Fruit fly (Drosophila melanogaster) whole organism, wandering third instar larva: Measurements from ENCODE around the gene her.
A peak's percentile ranks its signal among the peaks of the same experiment; 100 is the strongest.

Source experiments
- CG32264 ChIP-seq: fragments of 200-800 bp; sonication (Bioruptor generic); optimal IDR thresholded peaks from 2 replicates; lab custom pipeline; 2016; ENCODE audit warnings: missing biosample characterization, missing genetic modification characterization
- Dfd ChIP-seq: fragments of >200 bp; optimal IDR thresholded peaks from 2 replicates; lab custom pipeline; 2017; ENCODE audit warnings: missing biosample characterization, missing genetic modification characterization
- Dif ChIP-seq: fragments of 200-275, 200-300 bp; sonication (Bioruptor generic); optimal IDR thresholded peaks from 2 replicates; lab custom pipeline; 2018; ENCODE audit warnings: missing biosample characterization, missing genetic modification characterization; ENCODE audit not compliant: partially characterized antibody
- Hr78 ChIP-seq: fragments of >200 bp; optimal IDR thresholded peaks from 2 replicates; lab custom pipeline; 2017; ENCODE audit warnings: missing biosample characterization, missing genetic modification characterization
- Myc ChIP-seq: fragments of >200 bp; optimal IDR thresholded peaks from 2 replicates; lab custom pipeline; 2017
- N ChIP-seq: fragments of >200 bp; optimal IDR thresholded peaks from 2 replicates; lab custom pipeline; 2018; ENCODE audit warnings: missing biosample characterization, missing external identifiers, missing genetic modification characterization
- OdsH ChIP-seq: fragments of 200-800 bp; sonication (Bioruptor generic); optimal IDR thresholded peaks from 2 replicates; lab custom pipeline; 2016; ENCODE audit warnings: missing biosample characterization, mild to moderate bottlenecking, missing genetic modification characterization
- Rel ChIP-seq, 2 experiments: fragments of 200-800 bp; sonication (Bioruptor generic) in 1 of 2; optimal IDR thresholded peaks; 2 replicates in 1 of 2; 3 replicates in 1 of 2; lab custom pipeline; 2016 to 2019; ENCODE audit warnings: mild to moderate bottlenecking in 2 of 2, missing biosample characterization in 2 of 2, missing genetic modification characterization in 2 of 2, moderate library complexity in 1 of 2
- br ChIP-seq: fragments of 200-800 bp; sonication (Bioruptor generic); optimal IDR thresholded peaks from 2 replicates; lab custom pipeline; 2016; ENCODE audit warnings: missing biosample characterization, missing genetic modification characterization
- dmrt93B ChIP-seq: fragments of 200-800 bp; sonication (Bioruptor generic); optimal IDR thresholded peaks from 2 replicates; lab custom pipeline; 2018; ENCODE audit warnings: missing biosample characterization, mild to moderate bottlenecking, missing genetic modification characterization
- ey ChIP-seq: fragments of 200-800 bp; sonication (Bioruptor generic); optimal IDR thresholded peaks from 2 replicates; lab custom pipeline; 2016; ENCODE audit warnings: missing biosample characterization, missing genetic modification characterization
- fru ChIP-seq: fragments of 200-800 bp; sonication (Bioruptor generic); optimal IDR thresholded peaks from 3 replicates; lab custom pipeline; 2016; ENCODE audit warnings: missing biosample characterization, mild to moderate bottlenecking, missing genetic modification characterization
- h ChIP-seq: fragments of 200-800 bp; sonication (Bioruptor generic); optimal IDR thresholded peaks from 3 replicates; lab custom pipeline; 2016; ENCODE audit warnings: missing biosample characterization, mild to moderate bottlenecking, missing genetic modification characterization
- psq ChIP-seq: fragments of 200-800 bp; sonication (Bioruptor generic); optimal IDR thresholded peaks from 3 replicates; lab custom pipeline; 2017; ENCODE audit warnings: missing biosample characterization, mild to moderate bottlenecking, missing genetic modification characterization, moderate library complexity

DNA sequence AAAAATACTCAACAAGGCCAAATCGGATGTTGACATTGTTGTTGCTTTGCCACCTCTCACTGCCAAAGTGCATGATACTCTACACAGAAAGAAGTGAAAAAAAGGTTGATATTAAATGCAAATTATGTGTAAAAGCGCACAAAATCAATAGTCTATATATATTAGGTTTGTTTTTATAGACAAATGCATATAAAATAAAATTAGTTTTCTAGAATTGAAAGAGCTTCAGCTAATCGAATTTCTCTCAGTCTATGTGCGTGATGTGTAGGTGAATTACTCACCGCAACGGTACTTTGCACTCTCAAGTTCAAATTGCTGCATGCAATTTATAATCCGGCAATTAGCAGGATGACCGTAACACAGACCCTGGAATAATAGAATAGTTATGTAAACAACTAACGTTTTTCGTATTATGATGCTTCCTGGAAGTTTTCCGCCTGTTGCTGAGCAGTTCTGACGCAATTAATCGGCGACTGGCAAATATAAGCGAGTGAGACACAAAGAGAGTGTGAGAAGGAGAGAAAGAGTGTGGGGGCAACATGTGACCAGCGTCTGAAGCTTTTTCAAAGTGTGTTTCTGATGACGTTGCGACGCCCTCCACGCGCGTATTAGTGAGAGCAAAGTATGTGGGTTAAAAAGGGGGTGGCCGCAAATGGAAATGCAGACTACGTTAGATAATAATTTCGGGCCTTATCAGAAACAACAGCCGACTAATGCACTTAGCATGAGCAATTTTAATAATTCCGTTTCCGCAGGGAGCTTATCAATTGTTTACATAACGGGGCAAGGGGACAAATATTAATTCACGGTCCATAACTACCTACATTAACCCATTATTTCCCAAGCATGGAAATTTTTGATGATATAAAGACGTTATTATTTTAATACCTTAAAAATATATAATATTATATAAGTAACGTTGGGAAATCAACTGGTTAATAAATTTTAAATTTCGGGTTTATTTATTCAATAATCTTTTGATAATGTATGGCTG is 44.0 kb downstream of the her start:
- TF ChIP-seq CG32264 (peak; percentile 87), N (GFP tag; lab: Kevin White, UChicago) (no peak), br (GFP tag; lab: Kevin White, UChicago) (peak; percentile 92), dmrt93B (GFP tag; lab: Kevin White, UChicago) (peak; percentile 93), psq (GFP tag; lab: Kevin White, UChicago) (peak; percentile 95), Dfd (GFP tag; lab: Kevin White, UChicago) (peak; percentile 64), OdsH (GFP tag; lab: Kevin White, UChicago) (peak; percentile 98), Myc (lab: Kevin White, UChicago) (no peak), h (peak; percentile 98), Rel (GFP tag; optimal IDR thresholded peaks at IDR 0.05; lab: Kevin White, UChicago) (peak; percentile 85), Rel (tag; optimal IDR thresholded peaks at IDR 0.05; lab: Kevin White, UChicago) (peak; percentile 93), Hr78 (no peak), fru (GFP tag; lab: Kevin White, UChicago) (peak; percentile 96), ey (peak; percentile 97), Dif (peak; percentile 58)
